Fruit fly (Drosophila melanogaster) whole organism, embryonic: ENCODE results near the gene spg.

ENCODE experiments used
- Abd-B ChIP-seq: fragments of 200-800 bp; sonication (Bioruptor generic); optimal IDR thresholded peaks from 2 replicates; lab custom pipeline; 2018; ENCODE audit warnings: missing biosample characterization, mild to moderate bottlenecking, missing genetic modification characterization, moderate library complexity
- Ada2b ChIP-seq: fragments of 200-800 bp; sonication (Bioruptor generic); IDR thresholded peaks from 2 replicates; pipeline ENCODE4 v1.3.6; 2022; ENCODE audit warnings: missing biosample characterization, missing genetic modification characterization
- CG10431 ChIP-seq: fragments of 200-800 bp; sonication (Bioruptor generic); optimal IDR thresholded peaks from 3 replicates; lab custom pipeline; 2018; ENCODE audit warnings: missing biosample characterization, mild to moderate bottlenecking, missing genetic modification characterization
- CG14860 ChIP-seq: fragments of 200-800 bp; sonication (Bioruptor generic); IDR thresholded peaks from 3 replicates; pipeline ENCODE4 v1.3.6; 2022; ENCODE audit warnings: missing biosample characterization, missing genetic modification characterization; ENCODE audit not compliant: partially characterized antibody
- CG15514 ChIP-seq: fragments of 200-800 bp; sonication (Bioruptor generic); optimal IDR thresholded peaks from 3 replicates; lab custom pipeline; 2017; ENCODE audit warnings: missing biosample characterization, missing genetic modification characterization, mild to moderate bottlenecking, moderate library complexity, missing genetic modification reagents
- CG15601 ChIP-seq: fragments of 200-800 bp; sonication (Bioruptor generic); optimal IDR thresholded peaks from 3 replicates; lab custom pipeline; 2019; ENCODE audit warnings: missing biosample characterization, mild to moderate bottlenecking, missing genetic modification characterization, moderate library complexity
- CG15696 ChIP-seq: fragments of 200-800 bp; sonication (Bioruptor generic); optimal IDR thresholded peaks from 2 replicates; lab custom pipeline; 2019; ENCODE audit warnings: missing biosample characterization, mild to moderate bottlenecking, missing genetic modification characterization, moderate library complexity
- CG17829 ChIP-seq: fragments of 200-800 bp; optimal IDR thresholded peaks from 2 replicates; lab custom pipeline; 2019; ENCODE audit warnings: missing biosample characterization, mild to moderate bottlenecking, missing genetic modification characterization, moderate library complexity
- CG2889 ChIP-seq: fragments of 200-800 bp; sonication (Bioruptor generic); IDR thresholded peaks from 3 replicates; pipeline ENCODE4 v1.3.6; 2022; ENCODE audit warnings: missing biosample characterization, missing genetic modification characterization
- CG30020 ChIP-seq: fragments of 200-800 bp; optimal IDR thresholded peaks from 2 replicates; lab custom pipeline; 2019; ENCODE audit warnings: missing biosample characterization, mild to moderate bottlenecking, missing genetic modification characterization, moderate library complexity
- CG31224 ChIP-seq: fragments of 200-800 bp; sonication (Bioruptor generic); IDR thresholded peaks from 2 replicates; pipeline ENCODE4 v1.3.6; 2022; ENCODE audit warnings: missing biosample characterization, missing genetic modification characterization
- CG34224 ChIP-seq: fragments of 200-800 bp; sonication (Bioruptor generic); IDR thresholded peaks from 3 replicates; pipeline ENCODE4 v1.3.6; 2022; ENCODE audit warnings: missing biosample characterization, missing genetic modification characterization; ENCODE audit not compliant: partially characterized antibody
- CG3995 ChIP-seq: fragments of 200-800 bp; sonication (Bioruptor generic); optimal IDR thresholded peaks from 3 replicates; lab custom pipeline; 2016; ENCODE audit warnings: missing biosample characterization, missing genetic modification characterization
- CG9876 ChIP-seq: fragments of 200-800 bp; sonication (Bioruptor generic); optimal IDR thresholded peaks from 2 replicates; lab custom pipeline; 2016; ENCODE audit warnings: missing biosample characterization, missing genetic modification characterization
- Chrac-16 ChIP-seq: fragments of 200-800 bp; sonication (Bioruptor generic); optimal IDR thresholded peaks from 3 replicates; lab custom pipeline; 2016; ENCODE audit warnings: missing biosample characterization, missing genetic modification characterization
- Dek ChIP-seq: fragments of 200-800 bp; sonication (Bioruptor generic); optimal IDR thresholded peaks from 3 replicates; lab custom pipeline; 2019; ENCODE audit warnings: missing biosample characterization, mild to moderate bottlenecking, missing genetic modification characterization, moderate library complexity
- E2f1 ChIP-seq: fragments of 200-800 bp; sonication (Bioruptor generic); IDR thresholded peaks from 2 replicates; pipeline ENCODE4 v1.3.6; 2022; ENCODE audit warnings: missing biosample characterization, missing genetic modification characterization
- Ets97D ChIP-seq: fragments of 200-800 bp; sonication (Bioruptor generic); optimal IDR thresholded peaks from 3 replicates; lab custom pipeline; 2016; ENCODE audit warnings: missing biosample characterization, missing genetic modification characterization
- Fer3 ChIP-seq: fragments of 200-800 bp; sonication (Bioruptor generic); optimal IDR thresholded peaks from 2 replicates; lab custom pipeline; 2018; ENCODE audit warnings: missing biosample characterization, mild to moderate bottlenecking, missing genetic modification characterization, moderate library complexity
- Hand ChIP-seq: fragments of 200-800 bp; sonication (Bioruptor generic); optimal IDR thresholded peaks from 2 replicates; lab custom pipeline; 2017; ENCODE audit warnings: mild to moderate bottlenecking, missing biosample characterization, missing genetic modification reagents, missing genetic modification characterization
- Jarid2 ChIP-seq: fragments of 200-800 bp; sonication (Bioruptor generic); optimal IDR thresholded peaks from 3 replicates; lab custom pipeline; 2017; ENCODE audit warnings: mild to moderate bottlenecking, missing biosample characterization, missing genetic modification reagents, missing genetic modification characterization
- NC2β ChIP-seq: fragments of 200-800 bp; sonication (Bioruptor generic); optimal IDR thresholded peaks from 2 replicates; lab custom pipeline; 2016; ENCODE audit warnings: missing biosample characterization, missing genetic modification characterization
- NFAT ChIP-seq: fragments of 200-800 bp; sonication (Bioruptor generic); IDR thresholded peaks from 2 replicates; pipeline ENCODE4 v1.3.6; 2022; ENCODE audit warnings: missing biosample characterization, missing genetic modification characterization
- Optix ChIP-seq: fragments of 200-800 bp; sonication (Bioruptor generic); IDR thresholded peaks from 3 replicates; pipeline ENCODE4 v1.3.6; 2022; ENCODE audit warnings: missing biosample characterization, missing genetic modification characterization
- Six4 ChIP-seq: fragments of 200-800 bp; sonication (Bioruptor generic); optimal IDR thresholded peaks from 2 replicates; lab custom pipeline; 2016; ENCODE audit warnings: missing biosample characterization, missing genetic modification characterization
- Sox100B ChIP-seq: fragments of 200-800 bp; sonication (Bioruptor generic); optimal IDR thresholded peaks from 3 replicates; lab custom pipeline; 2018; ENCODE audit warnings: missing biosample characterization, mild to moderate bottlenecking, missing genetic modification characterization
- Taf1 ChIP-seq: fragments of 200-800 bp; sonication (Bioruptor generic); IDR thresholded peaks from 2 replicates; pipeline ENCODE4 v1.3.6; 2022; ENCODE audit warnings: missing biosample characterization, missing genetic modification characterization
- abd-A ChIP-seq: fragments of 200-800 bp; sonication (Bioruptor generic); optimal IDR thresholded peaks from 3 replicates; lab custom pipeline; 2019; ENCODE audit warnings: missing biosample characterization, mild to moderate bottlenecking, missing genetic modification characterization, moderate library complexity
- ash1 ChIP-seq: fragments of 200-800 bp; sonication (Bioruptor generic); optimal IDR thresholded peaks from 2 replicates; lab custom pipeline; 2018; ENCODE audit warnings: missing biosample characterization, mild to moderate bottlenecking, missing genetic modification characterization
- cad ChIP-seq: fragments of >200 bp; optimal IDR thresholded peaks from 2 replicates; lab custom pipeline; 2017; ENCODE audit warnings: missing biosample characterization, missing genetic modification characterization
- disco-r ChIP-seq: fragments of 200-800 bp; sonication (Bioruptor generic); optimal IDR thresholded peaks from 2 replicates; lab custom pipeline; 2016; ENCODE audit warnings: missing biosample characterization, missing genetic modification characterization
- eve ChIP-seq, 2 experiments: fragments of >200 bp; optimal IDR thresholded peaks; 2 replicates each; lab custom pipeline; 2017; ENCODE audit warnings: missing biosample characterization in 2 of 2, missing genetic modification characterization in 2 of 2
- ftz-f1 ChIP-seq: fragments of 200-800 bp; sonication (Bioruptor generic); optimal IDR thresholded peaks from 2 replicates; lab custom pipeline; 2016; ENCODE audit warnings: missing biosample characterization, missing genetic modification characterization
- grn ChIP-seq: fragments of 200-800 bp; sonication (Bioruptor generic); optimal IDR thresholded peaks from 3 replicates; lab custom pipeline; 2017; ENCODE audit warnings: missing biosample characterization, missing genetic modification characterization
- gt ChIP-seq: fragments of 200-800 bp; sonication (Bioruptor generic); IDR thresholded peaks from 2 replicates; pipeline ENCODE4 v1.3.6; 2022; ENCODE audit warnings: missing biosample characterization, missing genetic modification characterization
- h ChIP-seq: fragments of >200 bp; optimal IDR thresholded peaks from 2 replicates; lab custom pipeline; 2017
- hbn ChIP-seq: fragments of 200-800 bp; sonication (Bioruptor generic); IDR thresholded peaks from 2 replicates; pipeline ENCODE4 v1.3.6; 2022; ENCODE audit warnings: missing biosample characterization, missing genetic modification characterization; ENCODE audit not compliant: partially characterized antibody
- kni ChIP-seq: fragments of 200-800 bp; sonication (Bioruptor generic); optimal IDR thresholded peaks from 3 replicates; lab custom pipeline; 2017; ENCODE audit warnings: mild to moderate bottlenecking, missing biosample characterization, missing genetic modification reagents, missing genetic modification characterization
- knrl ChIP-seq: fragments of 200-800 bp; sonication (Bioruptor generic); IDR thresholded peaks from 3 replicates; pipeline ENCODE4 v1.3.6; 2022; ENCODE audit warnings: missing biosample characterization, missing genetic modification characterization; ENCODE audit not compliant: partially characterized antibody
- luna ChIP-seq: fragments of 200-800 bp; sonication (Bioruptor generic); optimal IDR thresholded peaks from 2 replicates; lab custom pipeline; 2016; ENCODE audit warnings: missing biosample characterization, missing genetic modification characterization
- odd ChIP-seq: fragments of 200-800 bp; sonication (Bioruptor generic); optimal IDR thresholded peaks from 2 replicates; lab custom pipeline; 2017; ENCODE audit warnings: missing biosample characterization, mild to moderate bottlenecking, missing genetic modification characterization
- pho ChIP-seq: fragments of 200-800 bp; sonication (Bioruptor generic); optimal IDR thresholded peaks from 2 replicates; lab custom pipeline; 2016; ENCODE audit warnings: missing biosample characterization, missing genetic modification characterization
- pum ChIP-seq: fragments of 200-800 bp; sonication (Bioruptor generic); optimal IDR thresholded peaks from 2 replicates; lab custom pipeline; 2016; ENCODE audit warnings: missing biosample characterization, missing genetic modification characterization
- so ChIP-seq: fragments of 200-800 bp; sonication (Bioruptor generic); IDR thresholded peaks from 3 replicates; pipeline ENCODE4 v1.3.6; 2022; ENCODE audit warnings: missing biosample characterization, missing genetic modification characterization
- sug ChIP-seq: fragments of 200-800 bp; optimal IDR thresholded peaks from 2 replicates; lab custom pipeline; 2019; ENCODE audit warnings: missing biosample characterization, mild to moderate bottlenecking, missing genetic modification characterization, moderate library complexity
- toy ChIP-seq: fragments of 200-800 bp; sonication (Bioruptor generic); IDR thresholded peaks from 2 replicates; pipeline ENCODE4 v1.3.6; 2022; ENCODE audit warnings: missing biosample characterization, missing genetic modification characterization
- ttk ChIP-seq: fragments of 200-800 bp; sonication (Bioruptor generic); IDR thresholded peaks from 2 replicates; pipeline ENCODE4 v2.1.2; 2022; ENCODE audit warnings: missing biosample characterization, missing genetic modification characterization
- tup ChIP-seq: fragments of 200-800 bp; sonication (Bioruptor generic); optimal IDR thresholded peaks from 2 replicates; lab custom pipeline; 2016; ENCODE audit warnings: missing biosample characterization, mild to moderate bottlenecking, missing genetic modification characterization, moderate library complexity
- tx ChIP-seq: fragments of 200-800 bp; sonication (Bioruptor generic); optimal IDR thresholded peaks from 2 replicates; lab custom pipeline; 2016; ENCODE audit warnings: missing biosample characterization, missing genetic modification characterization
- wor ChIP-seq: fragments of 200-800 bp; sonication (Bioruptor generic); IDR thresholded peaks from 2 replicates; pipeline ENCODE4 v1.3.6; 2022; ENCODE audit warnings: missing biosample characterization, missing genetic modification characterization

Gene spg

DNA sequence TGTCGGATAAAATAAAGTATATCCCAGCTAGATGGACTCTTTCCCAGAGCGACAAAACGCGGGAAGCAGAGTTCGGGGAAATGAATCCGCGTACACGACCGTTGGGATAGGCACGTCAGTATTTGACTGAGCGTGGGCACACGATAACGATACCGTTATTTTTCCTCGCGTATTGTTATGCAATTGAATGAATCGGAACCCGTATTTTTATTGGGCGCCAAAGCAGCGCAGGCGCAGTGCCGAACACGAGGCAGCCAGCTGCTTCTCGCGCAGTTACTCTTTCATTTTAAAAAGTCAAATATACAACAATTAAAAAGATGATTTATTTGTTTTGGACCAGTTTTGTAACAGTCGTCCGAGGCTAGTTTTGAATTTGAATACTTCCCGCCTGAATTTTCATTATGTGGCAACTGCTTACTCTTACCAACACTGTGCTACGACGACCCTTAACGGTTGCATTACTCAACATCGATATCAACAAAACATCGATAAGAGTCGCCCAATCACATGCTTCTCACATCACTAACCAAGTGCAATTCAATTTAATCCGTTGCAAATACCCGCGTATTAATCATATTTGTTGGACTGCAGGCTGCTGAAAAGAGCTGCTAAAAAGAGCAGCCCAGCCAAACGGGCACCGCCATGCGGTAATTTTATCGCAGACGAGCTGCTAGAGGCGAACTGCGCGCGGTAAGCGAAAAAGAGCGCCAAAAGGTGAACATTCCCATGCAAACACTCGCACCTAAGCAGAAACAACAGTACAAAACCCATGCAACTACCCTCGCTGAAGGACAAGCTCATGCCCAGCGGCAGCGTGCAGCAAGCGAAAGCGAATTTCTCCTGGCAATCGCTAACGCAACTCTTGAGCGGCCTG is 42.7 kb downstream of the spg start, which contains the start of the genes CG33203 and Doa (continued):
- TF ChIP-seq CG30020 (tag; lab: Kevin White, UChicago) (peak; percentile 5), ftz-f1 (no peak), kni (GFP tag; lab: Kevin White, UChicago) (no peak), grn (GFP tag; lab: Kevin White, UChicago) (no peak), sug (peak; percentile 32), CG15696 (tag; lab: Kevin White, UChicago) (no peak), tup (GFP tag; lab: Kevin White, UChicago) (no peak), Abd-B (GFP tag; lab: Kevin White, UChicago) (peak; percentile 16), h (no peak), NC2β (GFP tag; lab: Kevin White, UChicago) (peak; percentile 45), eve (GFP tag; optimal IDR thresholded peaks at IDR 0.05; lab: Kevin White, UChicago) (no peak), Chrac-16 (GFP tag; lab: Kevin White, UChicago) (peak; percentile 11), Hand (GFP tag; lab: Kevin White, UChicago) (no peak), ash1 (no peak), NFAT (GFP tag; lab: Robert Waterston, UW) (peak; percentile 47; the same call in 1 of the 2 replicates), Ada2b (GFP tag; lab: Robert Waterston, UW) (no peak), pho (GFP tag; lab: Kevin White, UChicago) (peak; percentile 26), odd (GFP tag; lab: Kevin White, UChicago) (no peak), CG2889 (no peak), Taf1 (GFP tag; lab: Robert Waterston, UW) (no peak), cad (GFP tag; lab: Kevin White, UChicago) (no peak), hbn (GFP tag; lab: Robert Waterston, UW) (peak; percentile 83), Fer3 (tag; lab: Kevin White, UChicago) (peak; percentile 1), Jarid2 (GFP tag; lab: Kevin White, UChicago) (no peak), Dek (tag; lab: Kevin White, UChicago) (no peak), CG15514 (GFP tag; lab: Kevin White, UChicago) (peak; percentile 68), CG9876 (GFP tag; lab: Kevin White, UChicago) (peak; percentile 21), CG31224 (GFP tag; lab: Robert Waterston, UW) (no peak), E2f1 (no peak), Optix (GFP tag; lab: Robert Waterston, UW) (0 out of 3 replicates have a peak, but pooled peaks have one; percentile 18), CG3995 (peak; percentile 27), ttk (GFP tag; lab: Robert Waterston, UW) (no peak), Six4 (GFP tag; lab: Kevin White, UChicago) (no peak), luna (GFP tag; lab: Kevin White, UChicago) (no peak), gt (GFP tag; lab: Robert Waterston, UW) (no peak), CG17829 (tag; lab: Kevin White, UChicago) (peak; percentile 46), wor (GFP tag; lab: Robert Waterston, UW) (no peak), CG10431 (GFP tag; lab: Kevin White, UChicago) (no peak), abd-A (tag; lab: Kevin White, UChicago) (peak; percentile 61), CG34224 (GFP tag; lab: Robert Waterston, UW) (peak; percentile 82), knrl (GFP tag; lab: Robert Waterston, UW) (peak; percentile 90), CG14860 (peak; percentile 82), disco-r (no peak), tx (GFP tag; lab: Kevin White, UChicago) (peak; percentile 51), Ets97D (GFP tag; lab: Kevin White, UChicago) (peak; percentile 93), CG15601 (tag; lab: Kevin White, UChicago) (peak; percentile 46), pum (GFP tag; lab: Kevin White, UChicago) (peak; percentile 68), Sox100B (GFP tag; lab: Kevin White, UChicago) (no peak), so (GFP tag; lab: Robert Waterston, UW) (no peak), toy (no peak)
